Fruit fly (Drosophila melanogaster) whole organism, prepupa: Measurements from ENCODE around the gene smid.

Experiments
- CG10669 ChIP-seq: fragments of 200-800 bp; sonication (Bioruptor generic); optimal IDR thresholded peaks from 3 replicates; lab custom pipeline; 2018; ENCODE audit warnings: missing biosample characterization, mild to moderate bottlenecking, missing genetic modification characterization, moderate library complexity
- CG1621 ChIP-seq: fragments of 200-800 bp; sonication (Bioruptor generic); optimal IDR thresholded peaks from 3 replicates; lab custom pipeline; 2018; ENCODE audit warnings: missing biosample characterization, mild to moderate bottlenecking, missing genetic modification characterization
- CG31627 ChIP-seq: fragments of 200-800 bp; sonication (Bioruptor generic); optimal IDR thresholded peaks from 3 replicates; lab custom pipeline; 2016; ENCODE audit warnings: missing biosample characterization, missing genetic modification characterization
- CG34406 ChIP-seq: fragments of 200-800 bp; sonication (Bioruptor generic); optimal IDR thresholded peaks from 3 replicates; lab custom pipeline; 2016; ENCODE audit warnings: missing biosample characterization, missing genetic modification characterization
- CG3919 ChIP-seq: fragments of 200-800 bp; sonication (Bioruptor generic); optimal IDR thresholded peaks from 3 replicates; lab custom pipeline; 2016; ENCODE audit warnings: missing biosample characterization, missing genetic modification characterization
- CG6808 ChIP-seq: fragments of 200-800 bp; sonication (Bioruptor generic); optimal IDR thresholded peaks from 3 replicates; lab custom pipeline; 2017; ENCODE audit warnings: missing biosample characterization, missing genetic modification characterization, mild to moderate bottlenecking, moderate library complexity, missing genetic modification reagents
- CG7368 ChIP-seq: fragments of 200-800 bp; sonication (Bioruptor generic); optimal IDR thresholded peaks from 3 replicates; lab custom pipeline; 2016; ENCODE audit warnings: missing biosample characterization, missing genetic modification characterization
- Ets21C ChIP-seq: fragments of 200-800 bp; sonication (Bioruptor generic); optimal IDR thresholded peaks from 3 replicates; lab custom pipeline; 2016; ENCODE audit warnings: missing biosample characterization, missing genetic modification characterization
- dac ChIP-seq: fragments of 200-800 bp; sonication (Bioruptor generic); optimal IDR thresholded peaks from 2 replicates; lab custom pipeline; 2017; ENCODE audit warnings: missing biosample characterization, mild to moderate bottlenecking, missing genetic modification characterization
- fd85E ChIP-seq: fragments of 200-800 bp; sonication (Bioruptor generic); optimal IDR thresholded peaks from 3 replicates; lab custom pipeline; 2016; ENCODE audit warnings: missing biosample characterization, missing genetic modification characterization
- net ChIP-seq: fragments of 200-800 bp; sonication (Bioruptor generic); optimal IDR thresholded peaks from 3 replicates; lab custom pipeline; 2016; ENCODE audit warnings: missing biosample characterization, missing genetic modification characterization
- pdm3 ChIP-seq: fragments of 200-800 bp; sonication (Bioruptor generic); optimal IDR thresholded peaks from 3 replicates; lab custom pipeline; 2016; ENCODE audit warnings: missing biosample characterization, missing genetic modification characterization
- spab ChIP-seq: fragments of 200-800 bp; sonication (Bioruptor generic); optimal IDR thresholded peaks from 2 replicates; lab custom pipeline; 2017; ENCODE audit warnings: missing biosample characterization, mild to moderate bottlenecking, missing genetic modification characterization, missing genetic modification reagents

- TF ChIP-seq dac (GFP tag; lab: Kevin White, UChicago): peak; percentile 24
- no peak for TF ChIP-seq CG3919 (GFP tag; lab: Kevin White, UChicago)
- TF ChIP-seq CG7368: no peak
- TF ChIP-seq pdm3 (GFP tag; lab: Kevin White, UChicago): no peak
- no peak for TF ChIP-seq CG31627 (GFP tag; lab: Kevin White, UChicago)
- peak; percentile 23 for TF ChIP-seq CG10669 (GFP tag; lab: Kevin White, UChicago)
- peak; percentile 0 for TF ChIP-seq CG34406 (GFP tag; lab: Kevin White, UChicago)
- peak; percentile 22 for TF ChIP-seq spab (GFP tag; lab: Kevin White, UChicago)
- peak; percentile 25 for TF ChIP-seq CG1621 (tag; lab: Kevin White, UChicago)
- peak; percentile 63 for TF ChIP-seq CG6808
- TF ChIP-seq Ets21C (GFP tag; lab: Kevin White, UChicago): no peak
- TF ChIP-seq fd85E: no peak
- TF ChIP-seq net (GFP tag; lab: Kevin White, UChicago): peak; percentile 25
Measured at dm6 chr3L:7433325-7433827, 52.0 kb downstream of the smid start.
